Worm (Caenorhabditis elegans) whole organism, young adult: ENCODE results near the gene C49F5.8.

Experiments used
- B0261.1 ChIP-seq: sonication (generic microtip); optimal IDR thresholded peaks from 2 replicates; lab custom pipeline; 2016; ENCODE audit warnings: mild to moderate bottlenecking, missing genetic modification characterization, moderate library complexity, missing compliant biosample characterization
- C06A6.2 ChIP-seq: fragments of 200-800 bp; sonication (Bioruptor generic); conservative IDR thresholded peaks from 2 replicates; pipeline ENCODE4 v1.3.6; 2022; ENCODE audit warnings: missing genetic modification characterization, missing compliant biosample characterization
- F22D6.2 ChIP-seq: sonication (generic microtip); optimal IDR thresholded peaks from 2 replicates; lab custom pipeline; 2016; ENCODE audit warnings: mild to moderate bottlenecking, missing genetic modification characterization, missing compliant biosample characterization
- F23B12.7 ChIP-seq: sonication (generic microtip); optimal IDR thresholded peaks from 2 replicates; lab custom pipeline; 2017; ENCODE audit warnings: missing genetic modification characterization, mild to moderate bottlenecking, missing compliant biosample characterization, antibody characterized with exemption, moderate library complexity; ENCODE audit not compliant: insufficient read depth
- F33H1.4 ChIP-seq: fragments of 200-800 bp; sonication (Bioruptor generic); IDR thresholded peaks from 2 replicates; pipeline ENCODE4 v1.3.6; 2022; ENCODE audit warnings: missing genetic modification reagents, missing genetic modification characterization, missing compliant biosample characterization
- F39B2.1 ChIP-seq: fragments of 200-800 bp; sonication (Bioruptor generic); IDR thresholded peaks from 2 replicates; pipeline ENCODE4 v1.3.6; 2022; ENCODE audit warnings: missing genetic modification reagents, missing genetic modification characterization, missing compliant biosample characterization
- F52B5.7 ChIP-seq: sonication (generic microtip); optimal IDR thresholded peaks from 2 replicates; lab custom pipeline; 2016; ENCODE audit warnings: mild to moderate bottlenecking, missing genetic modification characterization, missing compliant biosample characterization
- F55B11.4 ChIP-seq: sonication (generic microtip); optimal IDR thresholded peaks from 2 replicates; lab custom pipeline; 2016; ENCODE audit warnings: missing compliant biosample characterization, missing genetic modification characterization, borderline replicate concordance; ENCODE audit not compliant: insufficient read depth
- F57A8.1 ChIP-seq: fragments of 200-800 bp; sonication (Bioruptor generic); optimal IDR thresholded peaks from 2 replicates; lab custom pipeline; 2018; ENCODE audit warnings: mild to moderate bottlenecking, missing genetic modification characterization, moderate library complexity, missing compliant biosample characterization
- K11D2.4 ChIP-seq: fragments of 200-800 bp; sonication (Bioruptor generic); IDR thresholded peaks from 2 replicates; pipeline ENCODE4 v1.3.6; 2022; ENCODE audit warnings: missing genetic modification reagents, missing genetic modification characterization, missing compliant biosample characterization
- K12H6.12 ChIP-seq: fragments of 200-800 bp; sonication (Bioruptor generic); optimal IDR thresholded peaks from 2 replicates; lab custom pipeline; 2018; ENCODE audit warnings: mild to moderate bottlenecking, missing genetic modification characterization, missing compliant biosample characterization
- Y53G8AR.9 ChIP-seq: fragments of 200-800 bp; sonication (Bioruptor generic); conservative IDR thresholded peaks from 2 replicates; pipeline ENCODE4 v1.3.6; 2022; ENCODE audit warnings: missing genetic modification reagents, missing genetic modification characterization, missing compliant biosample characterization
- Y56A3A.18 ChIP-seq: fragments of 200-800 bp; sonication (Bioruptor generic); IDR thresholded peaks from 2 replicates; pipeline ENCODE4 v1.3.6; 2022; ENCODE audit warnings: missing genetic modification reagents, missing genetic modification characterization, missing compliant biosample characterization
- Y95B8A.8 ChIP-seq: fragments of 200-800 bp; sonication (Bioruptor generic); IDR thresholded peaks from 2 replicates; pipeline ENCODE4 v1.3.6; 2022; ENCODE audit warnings: missing genetic modification reagents, missing genetic modification characterization, missing compliant biosample characterization
- ZK185.1 ChIP-seq: sonication (generic microtip); optimal IDR thresholded peaks from 2 replicates; lab custom pipeline; 2016; ENCODE audit warnings: mild to moderate bottlenecking, missing genetic modification characterization, missing compliant biosample characterization; ENCODE audit not compliant: poor library complexity, severe bottlenecking
- akir-1 ChIP-seq: fragments of 200-800 bp; sonication (Bioruptor generic); optimal IDR thresholded peaks from 2 replicates; lab custom pipeline; 2018; ENCODE audit warnings: mild to moderate bottlenecking, missing genetic modification characterization, moderate library complexity, missing compliant biosample characterization
- ama-1 ChIP-seq, 3 experiments: fragments of 150-350 bp in 1 of 3; sonication (generic microtip) in 2 of 3; optimal IDR thresholded peaks; 2 replicates each; lab custom pipeline; 2014 to 2018; ENCODE audit warnings: missing biosample characterization in 2 of 3, missing genetic modification characterization in 2 of 3, missing genetic modification reagents in 2 of 3
- aptf-2 ChIP-seq: fragments of 200-800 bp; sonication (Bioruptor generic); conservative IDR thresholded peaks from 2 replicates; pipeline ENCODE4 v1.3.6; 2022; ENCODE audit warnings: missing genetic modification reagents, missing genetic modification characterization, missing compliant biosample characterization
- aptf-3 ChIP-seq: fragments of 200-800 bp; sonication (Bioruptor generic); IDR thresholded peaks from 2 replicates; pipeline ENCODE4 v1.3.6; 2022; ENCODE audit warnings: missing genetic modification characterization, missing compliant biosample characterization
- attf-5 ChIP-seq: fragments of 200-800 bp; sonication (Bioruptor generic); optimal IDR thresholded peaks from 2 replicates; lab custom pipeline; 2018; ENCODE audit warnings: mild to moderate bottlenecking, missing genetic modification characterization, missing compliant biosample characterization
- attf-6 ChIP-seq: fragments of 200-800 bp; sonication (Bioruptor generic); IDR thresholded peaks from 2 replicates; pipeline ENCODE4 v1.3.6; 2022; ENCODE audit warnings: missing genetic modification reagents, missing genetic modification characterization, missing compliant biosample characterization
- ceh-79 ChIP-seq: sonication (generic microtip); optimal IDR thresholded peaks from 2 replicates; lab custom pipeline; 2017; ENCODE audit warnings: mild to moderate bottlenecking, missing genetic modification characterization, missing compliant biosample characterization
- die-1 ChIP-seq: sonication (generic microtip); optimal IDR thresholded peaks from 2 replicates; lab custom pipeline; 2016; ENCODE audit warnings: missing genotype, mild to moderate bottlenecking, missing genetic modification characterization, missing compliant biosample characterization
- dox-1 ChIP-seq: fragments of 200-800 bp; sonication (Bioruptor generic); IDR thresholded peaks from 2 replicates; pipeline ENCODE4 v1.3.6; 2022; ENCODE audit warnings: missing genetic modification reagents, missing genetic modification characterization, missing compliant biosample characterization
- egl-18 ChIP-seq: fragments of 200-800 bp; sonication (Bioruptor generic); IDR thresholded peaks from 2 replicates; pipeline ENCODE4 v1.3.6; 2022; ENCODE audit warnings: missing genetic modification reagents, missing genetic modification characterization, missing compliant biosample characterization
- egrh-3 ChIP-seq: fragments of 200-800 bp; sonication (Bioruptor generic); IDR thresholded peaks from 2 replicates; pipeline ENCODE4 v1.3.6; 2022; ENCODE audit warnings: missing genetic modification reagents, missing genetic modification characterization, missing compliant biosample characterization
- hlh-26 ChIP-seq: fragments of 200-800 bp; sonication (Bioruptor generic); conservative IDR thresholded peaks from 2 replicates; pipeline ENCODE4 v1.3.6; 2022; ENCODE audit warnings: missing genetic modification reagents, missing genetic modification characterization, missing compliant biosample characterization
- hsf-1 ChIP-seq: fragments of 200-800 bp; sonication (Bioruptor generic); IDR thresholded peaks from 2 replicates; pipeline ENCODE4 v1.3.6; 2022; ENCODE audit warnings: missing genetic modification reagents, missing genetic modification characterization, missing compliant biosample characterization
- lag-1 ChIP-seq: fragments of 200-800 bp; sonication (Bioruptor generic); IDR thresholded peaks from 2 replicates; pipeline ENCODE4 v1.3.6; 2022; ENCODE audit warnings: missing genetic modification reagents, missing genetic modification characterization, missing compliant biosample characterization
- let-526 ChIP-seq: fragments of 200-800 bp; sonication (Bioruptor generic); IDR thresholded peaks from 2 replicates; pipeline ENCODE4 v1.3.6; 2022; ENCODE audit warnings: missing genetic modification reagents, missing genetic modification characterization, missing compliant biosample characterization
- lin-26 ChIP-seq: fragments of 200-800 bp; sonication (Bioruptor generic); IDR thresholded peaks from 2 replicates; pipeline ENCODE4 v1.3.6; 2022; ENCODE audit warnings: missing genetic modification reagents, missing genetic modification characterization, missing compliant biosample characterization
- lin-40 ChIP-seq: sonication (generic microtip); optimal IDR thresholded peaks from 2 replicates; lab custom pipeline; 2016; ENCODE audit warnings: missing genetic modification characterization, mild to moderate bottlenecking, missing compliant biosample characterization, missing genotype, missing genetic modification reagents
- madf-8 ChIP-seq: fragments of 200-800 bp; sonication (Bioruptor generic); conservative IDR thresholded peaks from 2 replicates; pipeline ENCODE4 v1.3.6; 2022; ENCODE audit warnings: missing genetic modification reagents, missing genetic modification characterization, missing compliant biosample characterization
- mcd-1 ChIP-seq: fragments of 200-800 bp; sonication (Bioruptor generic); IDR thresholded peaks from 2 replicates; pipeline ENCODE4 v1.3.6; 2022; ENCODE audit warnings: missing genetic modification reagents, missing genetic modification characterization, missing compliant biosample characterization
- nfyb-1 ChIP-seq: fragments of 200-800 bp; sonication (Bioruptor generic); IDR thresholded peaks from 2 replicates; pipeline ENCODE4 v1.3.6; 2022; ENCODE audit warnings: missing genetic modification reagents, missing genetic modification characterization, missing compliant biosample characterization
- nhr-80 ChIP-seq: sonication (generic microtip); optimal IDR thresholded peaks from 2 replicates; lab custom pipeline; 2016; ENCODE audit warnings: missing genetic modification characterization, missing compliant biosample characterization
- nhr-90 ChIP-seq: sonication (generic microtip); optimal IDR thresholded peaks from 2 replicates; lab custom pipeline; 2016; ENCODE audit warnings: missing genotype, mild to moderate bottlenecking, missing genetic modification characterization, missing compliant biosample characterization
- rec-8 ChIP-seq, 2 experiments: sonication (generic microtip); optimal IDR thresholded peaks; 2 replicates each; lab custom pipeline; 2016; ENCODE audit warnings: mild to moderate bottlenecking in 2 of 2, missing genetic modification characterization in 2 of 2, missing genetic modification reagents in 2 of 2, missing genotype in 2 of 2, missing biosample characterization in 1 of 2, missing compliant biosample characterization in 1 of 2, moderate library complexity in 1 of 2
- snpc-1.1 ChIP-seq: sonication (generic microtip); optimal IDR thresholded peaks from 2 replicates; lab custom pipeline; 2017; ENCODE audit warnings: missing genetic modification characterization, mild to moderate bottlenecking, missing compliant biosample characterization, antibody characterized with exemption, moderate library complexity, missing genotype, missing genetic modification reagents; ENCODE audit not compliant: insufficient read depth
- snpc-4 ChIP-seq, 5 experiments: fragments of 150-350 bp in 1 of 5; sonication (generic microtip) in 4 of 5; optimal IDR thresholded peaks; 2 replicates each; lab custom pipeline; 2014 to 2018; ENCODE audit warnings: missing genetic modification characterization in 5 of 5, missing biosample characterization in 3 of 5, antibody characterized with exemption in 2 of 5, mild to moderate bottlenecking in 2 of 5, missing compliant biosample characterization in 2 of 5, missing genotype in 2 of 5, moderate library complexity in 2 of 5, missing genetic modification reagents in 1 of 5
- sptf-2 ChIP-seq: fragments of 200-800 bp; sonication (Bioruptor generic); optimal IDR thresholded peaks from 2 replicates; lab custom pipeline; 2018; ENCODE audit warnings: mild to moderate bottlenecking, missing genetic modification characterization, missing compliant biosample characterization
- tbp1 ChIP-seq: fragments of 200-800 bp; sonication (Bioruptor generic); optimal IDR thresholded peaks from 2 replicates; lab custom pipeline; 2018; ENCODE audit warnings: mild to moderate bottlenecking, missing genetic modification characterization, missing compliant biosample characterization
- tlf-1 ChIP-seq: fragments of 200-800 bp; sonication (Bioruptor generic); optimal IDR thresholded peaks from 2 replicates; lab custom pipeline; 2018; ENCODE audit warnings: mild to moderate bottlenecking, missing genetic modification characterization, missing compliant biosample characterization
- unc-130 ChIP-seq: sonication (generic microtip); optimal IDR thresholded peaks from 2 replicates; lab custom pipeline; 2016; ENCODE audit warnings: missing genetic modification reagents, missing genetic modification characterization, missing compliant biosample characterization
- ztf-22 ChIP-seq: fragments of 200-800 bp; sonication (Bioruptor generic); optimal IDR thresholded peaks from 2 replicates; lab custom pipeline; 2018; ENCODE audit warnings: mild to moderate bottlenecking, missing genetic modification characterization, moderate library complexity, missing compliant biosample characterization
- ztf-26 ChIP-seq: sonication (generic microtip); optimal IDR thresholded peaks from 2 replicates; lab custom pipeline; 2017; ENCODE audit warnings: missing genetic modification characterization, missing compliant biosample characterization
- ztf-28 ChIP-seq: fragments of 200-800 bp; sonication (Bioruptor generic); IDR thresholded peaks from 2 replicates; pipeline ENCODE4 v1.3.6; 2022; ENCODE audit warnings: missing genetic modification reagents, missing genetic modification characterization, missing compliant biosample characterization

C49F5.8 gene

ce11 chrX:11924158-11924557 is 35.8 kb upstream of the C49F5.8 start, which contains the start of gene F55G7.1:
F55G7.1 (plus strand) TSS chrX:11924433.
- TF ChIP-seq F33H1.4 (GFP tag; lab: Robert Waterston, UW) = no peak
- TF ChIP-seq egl-18 = no peak
- TF ChIP-seq F23B12.7 (tag; lab: Kevin White, UChicago) = peak; percentile 21
- TF ChIP-seq F22D6.2 (tag; lab: Kevin White, UChicago) = no peak
- TF ChIP-seq hlh-26 (GFP tag; lab: Robert Waterston, UW) = no peak
- TF ChIP-seq Y56A3A.18 (GFP tag; lab: Robert Waterston, UW) = peak; percentile 63; the same call in 1 of the 2 replicates
- peak; percentile 28 for TF ChIP-seq B0261.1 (tag; lab: Kevin White, UChicago)
- no peak for TF ChIP-seq Y95B8A.8
- TF ChIP-seq akir-1 (GFP tag; lab: Kevin White, UChicago) = no peak
- no peak for TF ChIP-seq aptf-3 (GFP tag; lab: Robert Waterston, UW)
- no peak for TF ChIP-seq ztf-28
- TF ChIP-seq F39B2.1 (GFP tag; lab: Robert Waterston, UW) = no peak
- no peak for TF ChIP-seq let-526
- peak; percentile 83 for TF ChIP-seq lin-40
- no peak for TF ChIP-seq aptf-2 (GFP tag; lab: Robert Waterston, UW)
- peak; percentile 71; the same call in 1 of the 2 replicates for TF ChIP-seq dox-1 (GFP tag; lab: Robert Waterston, UW)
- no peak for TF ChIP-seq K12H6.12 (tag; lab: Kevin White, UChicago)
- no peak for TF ChIP-seq F55B11.4 (tag; lab: Kevin White, UChicago)
- TF ChIP-seq snpc-1.1 = no peak
- TF ChIP-seq Y53G8AR.9 (GFP tag; lab: Robert Waterston, UW) = no peak; the same call in 1 of the 2 replicates
- no peak for TF ChIP-seq F57A8.1 (GFP tag; lab: Kevin White, UChicago)
- TF ChIP-seq madf-8 (GFP tag; lab: Robert Waterston, UW) = no peak
- TF ChIP-seq nhr-90 (tag; lab: Kevin White, UChicago) = no peak
- TF ChIP-seq ztf-22 = no peak
- TF ChIP-seq ceh-79 (tag; lab: Kevin White, UChicago) = no peak
- no peak for TF ChIP-seq tbp1
- no peak for TF ChIP-seq mcd-1
- no peak for TF ChIP-seq nfyb-1 (GFP tag; lab: Robert Waterston, UW)
- TF ChIP-seq lag-1 (GFP tag; lab: Robert Waterston, UW) = no peak
- no peak for TF ChIP-seq hsf-1 (GFP tag; lab: Robert Waterston, UW)
- TF ChIP-seq C06A6.2 (GFP tag; lab: Robert Waterston, UW) = 0 out of 2 replicates have a peak, but pooled peaks have one; percentile 36
- no peak for TF ChIP-seq attf-5
- TF ChIP-seq unc-130 = no peak
- no peak for TF ChIP-seq rec-8 (tag; optimal IDR thresholded peaks at IDR 0.05; lab: Kevin White, UChicago)
- TF ChIP-seq sptf-2 = no peak
- TF ChIP-seq egrh-3 = no peak
- no peak for TF ChIP-seq F52B5.7 (tag; lab: Kevin White, UChicago)
- no peak for TF ChIP-seq die-1 (tag; lab: Kevin White, UChicago)
- TF ChIP-seq ZK185.1 = peak; percentile 34
- peak; percentile 46 for TF ChIP-seq nhr-80 (tag; lab: Kevin White, UChicago)
- no peak for TF ChIP-seq attf-6 (GFP tag; lab: Robert Waterston, UW)
- peak; percentile 71 for TF ChIP-seq ztf-26 (tag; lab: Kevin White, UChicago)
- TF ChIP-seq ama-1 (optimal IDR thresholded peaks at IDR 0.05; lab: Kevin White, UChicago) = no peak
- no peak for TF ChIP-seq ama-1 (GFP tag; optimal IDR thresholded peaks at IDR 0.05; lab: Kevin White, UChicago)
- TF ChIP-seq snpc-4 (GFP tag; optimal IDR thresholded peaks at IDR 0.05; lab: Kevin White, UChicago) = no peak
- peak in 2 of 4 experiments; percentile 19 to 82 for TF ChIP-seq snpc-4 (tag; optimal IDR thresholded peaks at IDR 0.05; lab: Kevin White, UChicago)
- no peak for TF ChIP-seq lin-26
- TF ChIP-seq K11D2.4 (GFP tag; lab: Robert Waterston, UW) = peak; percentile 56; the same call in 1 of the 2 replicates
- no peak for TF ChIP-seq tlf-1 (GFP tag; lab: Kevin White, UChicago)
